Worm (Caenorhabditis elegans): ENCODE results near the gene srsx-39.

The srsx-39 gene

DNA sequence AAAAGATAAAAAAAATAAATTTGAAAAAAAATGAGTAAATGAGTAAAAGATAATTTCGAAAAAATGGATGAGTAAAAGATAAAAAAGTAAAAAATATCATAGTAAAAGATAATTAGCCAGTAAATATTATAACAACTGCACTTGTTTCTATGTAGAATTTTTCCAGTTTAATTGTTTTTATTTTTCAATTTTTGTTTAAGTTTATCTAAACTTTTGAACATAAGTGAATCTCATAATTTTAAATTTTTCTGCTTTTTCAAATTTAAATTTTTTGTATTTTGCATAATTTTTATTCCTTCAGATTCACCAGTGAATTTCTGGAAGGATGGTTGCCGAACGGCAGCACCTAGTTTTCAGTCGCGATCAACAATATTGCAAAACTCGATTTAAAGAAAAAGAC lies 15.3 kb downstream of the srsx-39 start, which contains the start of gene chil-12:
Gene chil-12 (plus strand): TSS at position 301 of the 400 bp plus-strand sequence.
- TF ChIP-seq ceh-36 (tag; optimal IDR thresholded peaks at IDR 0.05) (no peak), hmbx-1 (tag; optimal IDR thresholded peaks at IDR 0.05) (no peak), scrt-1 (GFP tag; IDR thresholded peaks at IDR 0.05) (no peak), tra-4 (tag; optimal IDR thresholded peaks at IDR 0.05) (no peak)

DNA sequence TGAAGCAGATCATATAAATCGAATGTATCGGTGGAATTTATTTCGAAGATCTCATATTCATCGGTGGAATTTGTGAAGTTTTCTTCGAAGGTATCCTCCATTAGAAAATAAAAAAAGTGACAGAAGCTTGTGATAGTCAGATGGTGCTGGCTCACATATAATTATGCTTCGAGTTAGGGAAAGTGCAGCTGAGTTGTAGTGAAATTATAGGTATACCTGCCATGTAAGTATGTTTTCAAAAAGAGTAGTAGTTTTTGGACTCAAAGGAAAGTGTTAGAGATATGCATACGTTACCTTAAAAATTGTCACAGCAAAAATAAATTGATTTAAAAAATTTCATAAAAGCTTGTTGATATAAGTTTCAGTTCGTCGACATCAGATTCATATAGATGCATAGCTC lies 16.4 kb downstream of the srsx-39 start, which contains the start of gene srw-11:
Gene srw-11 (minus strand): TSS at position 101 of the 400 bp plus-strand sequence.
- TF ChIP-seq tbx-37 (GFP tag; conservative IDR thresholded peaks at IDR 0.05) (no peak), tra-4 (tag; optimal IDR thresholded peaks at IDR 0.05) (no peak), B0310.2 (tag; optimal IDR thresholded peaks at IDR 0.05) (no peak), hmg-4 (GFP tag; optimal IDR thresholded peaks at IDR 0.05) (no peak), F13C5.2 (tag; optimal IDR thresholded peaks at IDR 0.05) (no peak), pes-1 (GFP tag; IDR thresholded peaks at IDR 0.05) (no peak), sea-1 (GFP tag; conservative IDR thresholded peaks at IDR 0.05) (no peak), tbx-11 (GFP tag; IDR thresholded peaks at IDR 0.05) (no peak), flt-1 (GFP tag; IDR thresholded peaks at IDR 0.05) (no peak), aly-1 (tag; optimal IDR thresholded peaks at IDR 0.05) (no peak), ets-7 (tag; optimal IDR thresholded peaks at IDR 0.05) (no peak), hmbx-1 (tag; optimal IDR thresholded peaks at IDR 0.05) (no peak), hnd-1 (tag; optimal IDR thresholded peaks at IDR 0.05) (no peak), ceh-13 (GFP tag; optimal IDR thresholded peaks at IDR 0.05) (no peak), ama-1 (optimal IDR thresholded peaks at IDR 0.05) (no peak)

DNA sequence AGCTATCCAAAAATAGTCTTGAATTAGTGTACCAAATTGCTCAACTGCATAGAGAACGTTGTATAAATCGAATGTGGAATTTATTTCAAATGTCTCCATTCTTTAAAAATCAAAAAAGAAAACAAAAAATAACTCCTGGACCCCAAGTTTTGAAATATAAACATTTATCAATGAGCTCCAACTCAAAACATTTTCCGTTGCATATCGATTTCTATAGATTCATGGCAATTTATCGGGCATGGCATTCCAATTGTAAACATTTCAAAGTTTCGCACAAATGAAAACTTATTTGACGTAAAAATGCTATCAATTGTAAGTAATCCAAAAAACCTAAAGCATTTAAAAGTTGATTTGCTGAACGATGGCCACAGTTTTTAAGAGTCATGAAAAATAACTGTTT lies 18.0 kb downstream of the srsx-39 start, which contains the start of gene srw-12:
Gene srw-12 (minus strand): TSS at position 101 of the 400 bp plus-strand sequence.
- no peak for TF ChIP-seq hmg-4 (GFP tag; optimal IDR thresholded peaks at IDR 0.05)
- no peak for TF ChIP-seq hmbx-1 (tag; optimal IDR thresholded peaks at IDR 0.05)
- no peak for TF ChIP-seq pes-1 (GFP tag; IDR thresholded peaks at IDR 0.05)
- TF ChIP-seq ceh-36 (tag; optimal IDR thresholded peaks at IDR 0.05), result no peak
- TF ChIP-seq aly-1 (tag; optimal IDR thresholded peaks at IDR 0.05), result no peak
- TF ChIP-seq hnd-1 (tag; optimal IDR thresholded peaks at IDR 0.05), result no peak
- no peak for TF ChIP-seq B0310.2 (tag; optimal IDR thresholded peaks at IDR 0.05)
- TF ChIP-seq sea-1 (GFP tag; conservative IDR thresholded peaks at IDR 0.05), result no peak
- no peak for TF ChIP-seq tbx-11 (GFP tag; IDR thresholded peaks at IDR 0.05)
- no peak for TF ChIP-seq ceh-13 (GFP tag; optimal IDR thresholded peaks at IDR 0.05)
- no peak for TF ChIP-seq F13C5.2 (tag; optimal IDR thresholded peaks at IDR 0.05)
- no peak for TF ChIP-seq tra-4 (tag; optimal IDR thresholded peaks at IDR 0.05)
- no peak for TF ChIP-seq scrt-1 (GFP tag; IDR thresholded peaks at IDR 0.05)
- no peak for TF ChIP-seq flt-1 (GFP tag; IDR thresholded peaks at IDR 0.05)
- TF ChIP-seq ama-1 (optimal IDR thresholded peaks at IDR 0.05), result no peak
- no peak for TF ChIP-seq tbx-37 (GFP tag; conservative IDR thresholded peaks at IDR 0.05)
- no peak for TF ChIP-seq ets-7 (tag; optimal IDR thresholded peaks at IDR 0.05)

DNA sequence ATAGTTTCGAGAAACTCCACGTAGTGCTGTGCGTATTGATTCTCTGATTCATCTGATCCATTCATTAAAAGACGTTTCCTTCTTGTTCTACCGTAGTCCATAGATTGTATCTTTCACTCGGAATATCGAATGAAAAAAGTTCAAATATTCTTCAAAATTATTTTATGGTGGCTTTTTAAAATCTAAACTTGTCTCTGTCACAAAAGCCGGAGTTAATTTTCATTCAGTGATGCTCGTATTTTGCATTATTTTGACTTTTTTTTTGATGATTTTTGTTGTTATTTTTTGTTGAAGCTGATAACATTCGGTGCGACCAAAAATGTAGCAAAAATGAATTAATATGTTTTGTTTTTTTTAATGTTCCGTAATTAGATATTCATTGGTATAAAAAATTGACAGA lies 20.9 kb downstream of the srsx-39 start, which contains the start of gene nhr-164:
Gene nhr-164 (minus strand): TSS at position 101 of the 400 bp plus-strand sequence.
- TF ChIP-seq flt-1 (GFP tag; IDR thresholded peaks at IDR 0.05) (no peak), sea-1 (GFP tag; conservative IDR thresholded peaks at IDR 0.05) (no peak), tbx-37 (GFP tag; conservative IDR thresholded peaks at IDR 0.05) (no peak), hmbx-1 (tag; optimal IDR thresholded peaks at IDR 0.05) (no peak), tbx-11 (GFP tag; IDR thresholded peaks at IDR 0.05) (no peak), aly-1 (tag; optimal IDR thresholded peaks at IDR 0.05) (no peak), pes-1 (GFP tag; IDR thresholded peaks at IDR 0.05) (no peak), hnd-1 (tag; optimal IDR thresholded peaks at IDR 0.05) (no peak), ama-1 (optimal IDR thresholded peaks at IDR 0.05) (no peak), ets-7 (tag; optimal IDR thresholded peaks at IDR 0.05) (no peak), tra-4 (tag; optimal IDR thresholded peaks at IDR 0.05) (no peak), hmg-4 (GFP tag; optimal IDR thresholded peaks at IDR 0.05) (no peak), F13C5.2 (tag; optimal IDR thresholded peaks at IDR 0.05) (no peak), ceh-36 (tag; optimal IDR thresholded peaks at IDR 0.05) (no peak)

DNA sequence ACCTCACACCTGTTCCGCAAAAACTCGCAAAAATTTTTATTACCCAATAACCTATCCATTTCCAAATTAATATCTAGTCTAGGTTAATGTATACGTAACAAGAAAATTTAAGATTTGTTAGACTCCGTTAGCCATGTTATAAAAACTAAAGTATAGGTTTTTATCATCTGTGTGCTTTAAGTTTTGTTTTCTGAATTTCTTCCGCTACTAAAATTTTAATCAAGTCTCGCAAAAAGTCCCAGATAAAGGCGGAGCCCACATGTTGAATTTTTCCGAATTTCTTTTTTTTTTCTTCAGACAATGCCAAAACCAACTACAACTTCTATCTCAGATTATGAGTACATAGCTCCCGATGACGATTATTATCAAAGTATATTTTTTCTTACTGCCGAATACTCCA lies 24.4 kb downstream of the srsx-39 start, which contains the start of gene srw-13:
Gene srw-13 (plus strand): TSS at position 301 of the 400 bp plus-strand sequence.
- no peak for TF ChIP-seq pes-1 (GFP tag; IDR thresholded peaks at IDR 0.05)
- no peak for TF ChIP-seq flt-1 (GFP tag; IDR thresholded peaks at IDR 0.05)
- no peak for TF ChIP-seq ceh-36 (tag; optimal IDR thresholded peaks at IDR 0.05)
- no peak for TF ChIP-seq F13C5.2 (tag; optimal IDR thresholded peaks at IDR 0.05)
- no peak for TF ChIP-seq ets-7 (tag; optimal IDR thresholded peaks at IDR 0.05)
- TF ChIP-seq sea-1 (GFP tag; conservative IDR thresholded peaks at IDR 0.05), result no peak
- no peak for TF ChIP-seq aly-1 (tag; optimal IDR thresholded peaks at IDR 0.05)
- TF ChIP-seq tbx-11 (GFP tag; IDR thresholded peaks at IDR 0.05), result no peak
- no peak for TF ChIP-seq tbx-37 (GFP tag; conservative IDR thresholded peaks at IDR 0.05)
- TF ChIP-seq tra-4 (tag; optimal IDR thresholded peaks at IDR 0.05), result no peak
- no peak for TF ChIP-seq scrt-1 (GFP tag; IDR thresholded peaks at IDR 0.05)
- TF ChIP-seq ceh-13 (GFP tag; optimal IDR thresholded peaks at IDR 0.05), result no peak
- TF ChIP-seq B0310.2 (tag; optimal IDR thresholded peaks at IDR 0.05), result no peak
- no peak for TF ChIP-seq hnd-1 (tag; optimal IDR thresholded peaks at IDR 0.05)
- TF ChIP-seq ama-1 (optimal IDR thresholded peaks at IDR 0.05), result no peak
- no peak for TF ChIP-seq hmg-4 (GFP tag; optimal IDR thresholded peaks at IDR 0.05)
- no peak for TF ChIP-seq hmbx-1 (tag; optimal IDR thresholded peaks at IDR 0.05)

DNA sequence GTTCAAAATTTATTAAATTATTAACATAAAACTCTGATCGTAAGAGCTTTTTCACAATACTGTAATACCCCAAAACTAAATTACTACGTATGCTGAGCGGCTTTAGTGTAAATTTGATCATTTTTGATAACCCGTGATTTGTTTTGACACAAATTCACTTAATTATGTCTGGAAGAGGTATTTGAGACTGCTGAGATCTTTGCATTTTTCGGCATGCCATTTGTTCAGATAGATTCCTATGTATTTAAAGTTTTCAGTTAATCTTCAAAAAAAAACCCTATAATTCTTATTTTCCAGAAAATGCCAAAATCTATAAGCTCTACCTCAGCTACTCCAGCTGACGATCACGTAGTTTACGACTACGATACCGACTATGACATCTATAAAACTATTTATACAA lies 26.3 kb downstream of the srsx-39 start, which contains the start of gene srw-15:
Gene srw-15 (plus strand): TSS at position 301 of the 400 bp plus-strand sequence.
- no peak for TF ChIP-seq ets-7 (tag; optimal IDR thresholded peaks at IDR 0.05)
- no peak for TF ChIP-seq aly-1 (tag; optimal IDR thresholded peaks at IDR 0.05)
- TF ChIP-seq tbx-11 (GFP tag; IDR thresholded peaks at IDR 0.05), result no peak
- TF ChIP-seq B0310.2 (tag; optimal IDR thresholded peaks at IDR 0.05), result no peak
- no peak for TF ChIP-seq hmbx-1 (tag; optimal IDR thresholded peaks at IDR 0.05)
- no peak for TF ChIP-seq scrt-1 (GFP tag; IDR thresholded peaks at IDR 0.05)
- TF ChIP-seq ceh-36 (tag; optimal IDR thresholded peaks at IDR 0.05), result no peak
- no peak for TF ChIP-seq ceh-13 (GFP tag; optimal IDR thresholded peaks at IDR 0.05)
- no peak for TF ChIP-seq ama-1 (optimal IDR thresholded peaks at IDR 0.05)
- TF ChIP-seq sea-1 (GFP tag; conservative IDR thresholded peaks at IDR 0.05), result no peak
- TF ChIP-seq flt-1 (GFP tag; IDR thresholded peaks at IDR 0.05), result no peak
- TF ChIP-seq hnd-1 (tag; optimal IDR thresholded peaks at IDR 0.05), result no peak
- TF ChIP-seq hmg-4 (GFP tag; optimal IDR thresholded peaks at IDR 0.05), result no peak
- no peak for TF ChIP-seq pes-1 (GFP tag; IDR thresholded peaks at IDR 0.05)
- TF ChIP-seq tbx-37 (GFP tag; conservative IDR thresholded peaks at IDR 0.05), result no peak

DNA sequence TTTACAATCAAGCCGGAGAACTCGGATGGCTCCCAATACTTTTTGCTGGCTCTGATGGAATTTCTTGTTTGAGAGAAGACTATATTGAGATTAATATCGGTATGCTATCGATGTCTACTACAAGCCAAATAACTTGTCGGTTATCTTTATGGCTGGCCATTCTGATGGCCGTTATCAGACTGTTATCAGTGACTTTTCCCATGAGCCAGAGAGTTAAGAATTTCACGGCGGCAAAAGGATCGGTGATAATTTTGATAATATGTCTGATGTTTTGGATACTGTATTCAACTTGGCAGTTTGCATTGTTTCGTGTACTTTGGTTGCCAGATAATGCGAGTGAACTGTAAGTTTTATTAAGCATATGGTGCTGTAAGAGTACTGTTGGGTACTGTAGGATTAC lies 30.4 kb downstream of the srsx-39 start:
- TF ChIP-seq ama-1 (optimal IDR thresholded peaks at IDR 0.05), result no peak
- no peak for TF ChIP-seq tbx-37 (GFP tag; conservative IDR thresholded peaks at IDR 0.05)
- no peak for TF ChIP-seq ceh-13 (GFP tag; optimal IDR thresholded peaks at IDR 0.05)
- no peak for TF ChIP-seq flt-1 (GFP tag; IDR thresholded peaks at IDR 0.05)
- no peak for TF ChIP-seq sea-1 (GFP tag; conservative IDR thresholded peaks at IDR 0.05)
- TF ChIP-seq scrt-1 (GFP tag; IDR thresholded peaks at IDR 0.05), result no peak
- TF ChIP-seq aly-1 (tag; optimal IDR thresholded peaks at IDR 0.05), result no peak
- TF ChIP-seq hmg-4 (GFP tag; optimal IDR thresholded peaks at IDR 0.05), result no peak
- no peak for TF ChIP-seq ets-7 (tag; optimal IDR thresholded peaks at IDR 0.05)
- no peak for TF ChIP-seq F13C5.2 (tag; optimal IDR thresholded peaks at IDR 0.05)
- TF ChIP-seq B0310.2 (tag; optimal IDR thresholded peaks at IDR 0.05), result no peak
- no peak for TF ChIP-seq pes-1 (GFP tag; IDR thresholded peaks at IDR 0.05)
- TF ChIP-seq hmbx-1 (tag; optimal IDR thresholded peaks at IDR 0.05), result no peak
- no peak for TF ChIP-seq hnd-1 (tag; optimal IDR thresholded peaks at IDR 0.05)

All from whole organism, early embryonic.